Fruit fly (Drosophila melanogaster): ENCODE measurements around the gene Sfp33A4.
A peak's percentile ranks its signal among the peaks of the same experiment; 100 is the strongest.

Sfp33A4 gene

DNA sequence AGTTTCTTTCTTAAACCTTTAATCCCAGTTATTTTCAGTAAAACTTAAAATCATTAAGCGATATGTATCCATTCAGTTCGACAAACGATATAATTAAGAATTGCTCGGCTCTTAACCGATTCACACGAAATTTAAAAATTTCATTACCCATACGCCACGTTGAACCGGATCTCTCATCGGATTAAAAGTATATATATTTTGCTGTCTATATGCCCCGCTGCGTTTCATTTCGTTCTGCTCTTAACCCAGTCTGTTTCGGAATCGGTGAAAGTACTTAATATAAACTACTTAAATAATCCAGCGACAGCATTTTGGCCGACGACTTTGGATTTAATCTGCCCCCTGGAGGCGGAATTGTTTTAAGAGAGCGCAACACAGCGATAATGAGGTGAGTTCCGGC lies 16.1 kb downstream of the Sfp33A4 start, which contains the start of gene CG42751:
Gene CG42751, plus strand, starts transcription at position 301 of the 400 bp plus-strand sequence.
- TF ChIP-seq CG15710 (tag; optimal IDR thresholded peaks at IDR 0.05) = no peak
- TF ChIP-seq D1 (tag; optimal IDR thresholded peaks at IDR 0.05) = no peak
- TF ChIP-seq gl (tag; optimal IDR thresholded peaks at IDR 0.05) = no peak
- no peak for TF ChIP-seq CG4496 (GFP tag; IDR thresholded peaks at IDR 0.05)
- TF ChIP-seq EcR (GFP tag; optimal IDR thresholded peaks at IDR 0.05) = no peak
- TF ChIP-seq CG17806 (tag; optimal IDR thresholded peaks at IDR 0.05) = no peak
- no peak for TF ChIP-seq CG34367 (tag; optimal IDR thresholded peaks at IDR 0.05)
- no peak for TF ChIP-seq Pif1A (GFP tag; optimal IDR thresholded peaks at IDR 0.05)
- TF ChIP-seq fd96Ca (GFP tag; IDR thresholded peaks at IDR 0.05) = no peak
- no peak for TF ChIP-seq CG8159 (tag; optimal IDR thresholded peaks at IDR 0.05)
- TF ChIP-seq CG13204 (GFP tag; optimal IDR thresholded peaks at IDR 0.05) = no peak

DNA sequence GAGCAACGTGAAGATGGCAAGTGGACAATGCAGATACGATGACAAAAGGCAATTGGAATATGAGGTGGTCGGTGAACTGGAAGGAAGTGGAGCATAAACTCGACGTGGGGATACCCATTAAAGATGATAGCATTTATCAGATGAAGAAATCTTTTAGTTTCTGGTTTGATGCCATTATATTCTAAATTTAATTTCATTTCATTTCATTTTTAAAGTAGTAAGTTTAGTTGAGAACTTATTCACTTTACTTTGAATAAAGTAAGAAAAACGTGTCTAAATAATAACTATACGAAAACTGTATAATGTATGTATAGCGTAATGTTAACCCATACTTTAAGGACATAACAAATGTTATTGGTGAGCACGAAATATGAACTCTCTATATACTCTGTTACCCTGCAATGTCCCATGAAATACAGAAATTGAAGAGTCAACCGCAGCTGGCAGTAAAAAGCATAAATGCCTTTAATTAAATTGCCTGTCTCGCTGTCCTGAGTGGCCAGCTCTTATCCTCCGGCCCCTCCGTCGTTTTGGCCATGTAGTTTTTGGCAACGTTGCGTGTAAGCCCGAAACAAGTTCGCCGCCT lies 33.9 kb downstream of the Sfp33A4 start:
- no peak for TF ChIP-seq rn (GFP tag; IDR thresholded peaks at IDR 0.05)
- TF ChIP-seq CG15710 (tag; optimal IDR thresholded peaks at IDR 0.05) = peak; percentile 44
- no peak for TF ChIP-seq CG4496 (GFP tag; IDR thresholded peaks at IDR 0.05)
- TF ChIP-seq EcR (GFP tag; optimal IDR thresholded peaks at IDR 0.05) = peak; percentile 68
- peak; percentile 24 for TF ChIP-seq CG14655 (GFP tag; optimal IDR thresholded peaks at IDR 0.05)
- TF ChIP-seq fd96Ca (GFP tag; IDR thresholded peaks at IDR 0.05) = no peak
- peak; percentile 66 for TF ChIP-seq CG8159 (tag; optimal IDR thresholded peaks at IDR 0.05)
- TF ChIP-seq CG9948 (tag; optimal IDR thresholded peaks at IDR 0.05) = peak; percentile 2
- TF ChIP-seq Pif1A (GFP tag; optimal IDR thresholded peaks at IDR 0.05) = no peak
- peak; percentile 29 for TF ChIP-seq CG17806 (tag; optimal IDR thresholded peaks at IDR 0.05)
- TF ChIP-seq Pif1B (GFP tag; optimal IDR thresholded peaks at IDR 0.05) = peak; percentile 26

DNA sequence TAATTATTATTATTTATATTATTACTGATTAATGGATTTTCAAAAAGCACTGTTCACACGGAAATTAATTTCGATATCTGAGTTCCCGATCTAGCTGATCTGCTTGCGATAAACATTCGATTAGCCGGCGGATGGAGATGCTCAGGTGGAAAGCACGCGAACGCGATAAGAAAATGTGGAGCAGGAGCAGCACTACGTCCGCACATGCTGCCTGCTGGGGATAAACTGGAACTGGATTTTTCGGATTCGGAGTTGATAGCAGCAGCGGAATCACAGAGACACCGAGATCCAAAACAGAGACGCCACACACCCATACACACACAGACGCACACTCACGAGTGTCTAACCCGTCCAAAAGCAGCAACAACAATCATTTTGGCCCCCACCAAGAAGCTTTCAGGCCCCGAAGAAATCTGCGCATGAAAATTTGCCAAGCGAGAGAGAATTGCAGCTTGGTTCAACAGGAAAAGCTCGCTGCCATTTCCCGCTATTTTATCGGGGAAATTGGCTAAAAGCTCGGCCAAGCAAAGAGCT lies 37.3 kb downstream of the Sfp33A4 start:
- peak; percentile 30; the same call in 1 of the 2 replicates for TF ChIP-seq Ets98B (GFP tag; IDR thresholded peaks at IDR 0.05)
- TF ChIP-seq Pif1A (GFP tag; optimal IDR thresholded peaks at IDR 0.05) = no peak
- no peak for TF ChIP-seq CG17806 (tag; optimal IDR thresholded peaks at IDR 0.05)
- TF ChIP-seq CG32121 (GFP tag; IDR thresholded peaks at IDR 0.05) = peak; percentile 39; the same call in 1 of the 2 replicates
- TF ChIP-seq CG4496 (GFP tag; IDR thresholded peaks at IDR 0.05) = peak; percentile 57; the same call in 1 of the 3 replicates
- 0 out of 3 replicates have a peak, but pooled peaks have one; percentile 30 for TF ChIP-seq fd96Ca (GFP tag; IDR thresholded peaks at IDR 0.05)

- no peak for TF ChIP-seq gl (tag; optimal IDR thresholded peaks at IDR 0.05)
- TF ChIP-seq CG9948 (tag; optimal IDR thresholded peaks at IDR 0.05) = no peak
- no peak for TF ChIP-seq D1 (tag; optimal IDR thresholded peaks at IDR 0.05)
- no peak for TF ChIP-seq CG17806 (tag; optimal IDR thresholded peaks at IDR 0.05)
- peak; percentile 94 for TF ChIP-seq CG12605 (GFP tag; IDR thresholded peaks at IDR 0.05)
- no peak for TF ChIP-seq CG8301 (tag; optimal IDR thresholded peaks at IDR 0.05)
- TF ChIP-seq CG15710 (tag; optimal IDR thresholded peaks at IDR 0.05) = no peak
- 0 out of 3 replicates have a peak, but pooled peaks have one; percentile 21 for TF ChIP-seq fd96Ca (GFP tag; IDR thresholded peaks at IDR 0.05)
- TF ChIP-seq CG13204 (GFP tag; optimal IDR thresholded peaks at IDR 0.05) = no peak
- peak; percentile 2 for TF ChIP-seq CG14655 (GFP tag; optimal IDR thresholded peaks at IDR 0.05)
- no peak for TF ChIP-seq CG34367 (tag; optimal IDR thresholded peaks at IDR 0.05)
- TF ChIP-seq CG4496 (GFP tag; IDR thresholded peaks at IDR 0.05) = peak; percentile 64; the same call in 2 of the 3 replicates
- no peak for TF ChIP-seq Pif1A (GFP tag; optimal IDR thresholded peaks at IDR 0.05)
- TF ChIP-seq Ets98B (GFP tag; IDR thresholded peaks at IDR 0.05) = peak; percentile 27; the same call in 1 of the 2 replicates
Measured at dm6 chr2L:11874890-11875289, 37.8 kb downstream of the Sfp33A4 start.

- TF ChIP-seq CG9948 (tag; optimal IDR thresholded peaks at IDR 0.05) (no peak), EcR (GFP tag; optimal IDR thresholded peaks at IDR 0.05) (no peak), CG17806 (tag; optimal IDR thresholded peaks at IDR 0.05) (no peak), Ets98B (GFP tag; IDR thresholded peaks at IDR 0.05) (no peak), CG10348 (GFP tag; IDR thresholded peaks at IDR 0.05) (no peak), Pif1B (GFP tag; optimal IDR thresholded peaks at IDR 0.05) (no peak), gl (tag; optimal IDR thresholded peaks at IDR 0.05) (no peak), fd96Ca (GFP tag; IDR thresholded peaks at IDR 0.05) (no peak)
Measured at dm6 chr2L:11878812-11879328, 41.8 kb downstream of the Sfp33A4 start.
